Worm (Caenorhabditis elegans) whole organism, L2 larva: ENCODE data around the gene rict-1.
"Not testable (repeated sequence)": the region's sequence is repeated elsewhere in the genome, so short reads cannot be mapped to it uniquely, and the experiment has no call there.

ENCODE experiments used
- C34F6.9 ChIP-seq: fragments of 150-350 bp; optimal IDR thresholded peaks from 2 replicates; lab custom pipeline; 2014; ENCODE audit warnings: missing biosample characterization, missing genetic modification characterization
- F13H6.1 ChIP-seq: sonication (generic microtip); optimal IDR thresholded peaks from 2 replicates; lab custom pipeline; 2016; ENCODE audit warnings: missing genetic modification characterization, missing compliant biosample characterization
- R02D3.7 ChIP-seq: fragments of 150-350 bp; optimal IDR thresholded peaks from 2 replicates; lab custom pipeline; 2014; ENCODE audit warnings: missing biosample characterization, missing genetic modification characterization
- ZK546.5 ChIP-seq: sonication (generic microtip); optimal IDR thresholded peaks from 2 replicates; lab custom pipeline; 2017; ENCODE audit warnings: missing biosample characterization, missing genetic modification characterization
- ama-1 ChIP-seq: fragments of 150-350 bp; optimal IDR thresholded peaks from 2 replicates; lab custom pipeline; 2018; ENCODE audit warnings: inconsistent platforms
- blmp-1 ChIP-seq: sonication (generic microtip); optimal IDR thresholded peaks from 2 replicates; lab custom pipeline; 2017; ENCODE audit warnings: missing genetic modification characterization, mild to moderate bottlenecking, missing compliant biosample characterization, antibody characterized with exemption, moderate library complexity; ENCODE audit not compliant: insufficient read depth
- ceh-16 ChIP-seq: fragments of 150-350 bp; optimal IDR thresholded peaks from 2 replicates; lab custom pipeline; 2014; ENCODE audit warnings: missing biosample characterization, missing genetic modification characterization
- ceh-82 ChIP-seq: fragments of 150-350 bp; optimal IDR thresholded peaks from 2 replicates; lab custom pipeline; 2014; ENCODE audit warnings: missing biosample characterization, missing genetic modification characterization
- crh-2 ChIP-seq: sonication (generic microtip); optimal IDR thresholded peaks from 2 replicates; lab custom pipeline; 2017; ENCODE audit warnings: missing biosample characterization, missing genetic modification characterization
- dmd-4 ChIP-seq: sonication (generic microtip); optimal IDR thresholded peaks from 2 replicates; lab custom pipeline; 2017; ENCODE audit warnings: missing biosample characterization, missing genetic modification characterization
- egl-27 ChIP-seq: sonication (generic microtip); optimal IDR thresholded peaks from 3 replicates; lab custom pipeline; 2017; ENCODE audit warnings: missing biosample characterization, missing genetic modification reagents, missing genetic modification characterization
- fos-1 ChIP-seq: fragments of 150-350 bp; optimal IDR thresholded peaks from 2 replicates; lab custom pipeline; 2014; ENCODE audit warnings: missing biosample characterization, missing genetic modification characterization
- gmeb-1 ChIP-seq: fragments of 150-350 bp; optimal IDR thresholded peaks from 2 replicates; lab custom pipeline; 2014; ENCODE audit warnings: missing biosample characterization, missing genetic modification characterization
- lin-11 ChIP-seq: fragments of 150-350 bp; sonication (generic microtip); optimal IDR thresholded peaks from 2 replicates; lab custom pipeline; 2014; ENCODE audit warnings: missing biosample characterization, missing genetic modification characterization, inconsistent platforms, mixed read lengths
- lin-13 ChIP-seq: fragments of 150-350 bp; optimal IDR thresholded peaks from 2 replicates; lab custom pipeline; 2014; ENCODE audit warnings: missing biosample characterization, missing genetic modification reagents, missing genetic modification characterization
- lin-39 ChIP-seq: fragments of 150-350 bp; optimal IDR thresholded peaks from 2 replicates; lab custom pipeline; 2014; ENCODE audit warnings: missing biosample characterization, missing genetic modification reagents, missing genetic modification characterization
- mab-5 ChIP-seq: fragments of 150-350 bp; optimal IDR thresholded peaks from 2 replicates; lab custom pipeline; 2014; ENCODE audit warnings: missing biosample characterization, missing genetic modification characterization
- mbf-1 ChIP-seq: sonication (generic microtip); optimal IDR thresholded peaks from 2 replicates; lab custom pipeline; 2017; ENCODE audit warnings: missing biosample characterization, missing genetic modification characterization
- mdl-1 ChIP-seq, 2 experiments: fragments of 150-350 bp in 1 of 2; sonication (generic microtip) in 1 of 2; optimal IDR thresholded peaks; 2 replicates each; lab custom pipeline; 2017; ENCODE audit warnings: missing biosample characterization in 2 of 2, missing genetic modification characterization in 2 of 2
- nhr-10 ChIP-seq: sonication (generic microtip); optimal IDR thresholded peaks from 2 replicates; lab custom pipeline; 2017; ENCODE audit warnings: missing biosample characterization, missing genetic modification characterization
- nhr-21 ChIP-seq: fragments of 150-350 bp; optimal IDR thresholded peaks from 2 replicates; lab custom pipeline; 2014; ENCODE audit warnings: missing biosample characterization, missing genetic modification characterization
- nhr-23 ChIP-seq: fragments of 150-350 bp; optimal IDR thresholded peaks from 2 replicates; lab custom pipeline; 2014; ENCODE audit warnings: missing biosample characterization, missing genetic modification reagents, missing genetic modification characterization
- nhr-6 ChIP-seq: fragments of 150-350 bp; optimal IDR thresholded peaks from 2 replicates; lab custom pipeline; 2014; ENCODE audit warnings: missing biosample characterization, missing genetic modification characterization
- nhr-77 ChIP-seq: fragments of 150-350 bp; optimal IDR thresholded peaks from 2 replicates; lab custom pipeline; 2014; ENCODE audit warnings: missing biosample characterization, missing genetic modification characterization
- peb-1 ChIP-seq: fragments of 150-350 bp; optimal IDR thresholded peaks from 2 replicates; lab custom pipeline; 2014; ENCODE audit warnings: missing biosample characterization, missing genetic modification characterization
- sem-4 ChIP-seq: fragments of 150-350 bp; optimal IDR thresholded peaks from 2 replicates; lab custom pipeline; 2014; ENCODE audit warnings: missing biosample characterization, missing genetic modification reagents, missing genetic modification characterization
- skn-1 ChIP-seq: sonication (generic microtip); optimal IDR thresholded peaks from 2 replicates; lab custom pipeline; 2017; ENCODE audit warnings: missing biosample characterization, missing genetic modification characterization
- sma-3 ChIP-seq: sonication (generic microtip); optimal IDR thresholded peaks from 2 replicates; lab custom pipeline; 2016; ENCODE audit warnings: missing genetic modification reagents, missing genetic modification characterization, missing compliant biosample characterization
- sma-9 ChIP-seq, 2 experiments: fragments of 150-350 bp in 1 of 2; sonication (generic microtip) in 1 of 2; optimal IDR thresholded peaks; 2 replicates each; lab custom pipeline; 2014 to 2016; ENCODE audit warnings: missing genetic modification characterization in 2 of 2, mild to moderate bottlenecking in 1 of 2, missing biosample characterization in 1 of 2, missing compliant biosample characterization in 1 of 2, missing genetic modification reagents in 1 of 2, moderate library complexity in 1 of 2
- snpc-4 ChIP-seq: fragments of 150-350 bp; optimal IDR thresholded peaks from 2 replicates; lab custom pipeline; 2014; ENCODE audit warnings: missing biosample characterization, missing genetic modification characterization
- unc-39 ChIP-seq: fragments of 150-350 bp; optimal IDR thresholded peaks from 2 replicates; lab custom pipeline; 2014; ENCODE audit warnings: missing biosample characterization, missing genetic modification characterization
- unc-55 ChIP-seq: fragments of 150-350 bp; sonication (generic microtip); optimal IDR thresholded peaks from 3 replicates; lab custom pipeline; 2014; ENCODE audit warnings: missing biosample characterization, missing genetic modification reagents, missing genetic modification characterization
- unc-62 ChIP-seq: fragments of 150-350 bp; optimal IDR thresholded peaks from 2 replicates; lab custom pipeline; 2014; ENCODE audit warnings: missing biosample characterization, missing genetic modification reagents, missing genetic modification characterization
- zag-1 ChIP-seq: fragments of 150-350 bp; optimal IDR thresholded peaks from 2 replicates; lab custom pipeline; 2014; ENCODE audit warnings: missing biosample characterization, missing genetic modification characterization
- ztf-4 ChIP-seq: fragments of 150-350 bp; optimal IDR thresholded peaks from 2 replicates; lab custom pipeline; 2014; ENCODE audit warnings: missing biosample characterization, missing genetic modification characterization

The rict-1 gene

DNA sequence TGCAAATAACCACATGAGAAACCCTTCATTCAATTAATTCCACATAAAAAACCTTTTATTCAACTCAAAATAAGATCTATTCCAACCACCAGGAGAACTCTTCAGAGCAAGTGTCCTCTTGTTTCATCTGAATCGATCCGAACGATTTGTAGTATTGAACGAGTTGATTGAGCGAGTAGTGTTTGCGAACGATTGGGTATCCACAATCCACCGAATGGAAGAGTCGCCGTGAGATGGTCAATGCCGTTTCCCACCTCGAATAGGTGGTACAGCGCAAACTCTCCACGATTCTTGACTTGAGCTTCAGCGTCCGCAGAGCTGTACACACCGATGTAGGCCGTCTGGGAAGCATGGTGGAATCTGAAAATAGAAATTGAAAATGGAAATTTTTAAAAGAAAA lies 34.2 kb downstream of the rict-1 start, which contains the start of gene Y81G3A.6:
Gene Y81G3A.6 (minus strand): TSS at position 101 of the 400 bp plus-strand sequence.
- TF ChIP-seq sma-3; mdl-1 (tag; optimal IDR thresholded peaks at IDR 0.05; lab: Kevin White, UChicago); ama-1: not testable (repeated sequence)
- TF ChIP-seq, all 48 proteins: peak for 0; not testable (repeated sequence) for 48

DNA sequence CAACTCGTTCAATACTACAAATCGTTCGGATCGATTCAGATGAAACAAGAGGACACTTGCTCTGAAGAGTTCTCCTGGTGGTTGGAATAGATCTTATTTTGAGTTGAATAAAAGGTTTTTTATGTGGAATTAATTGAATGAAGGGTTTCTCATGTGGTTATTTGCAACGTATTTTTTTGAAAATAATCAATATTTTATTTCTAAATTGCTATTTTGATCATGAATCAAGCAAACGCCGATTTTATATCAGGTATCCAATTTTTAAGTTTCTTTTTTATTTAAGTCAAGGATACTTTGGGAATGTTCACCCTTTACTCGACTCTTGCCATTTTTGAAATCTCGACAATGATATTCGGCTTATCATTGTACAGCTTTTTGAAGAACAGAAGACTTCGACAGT lies 36.0 kb downstream of the rict-1 start, which contains the start of gene Y81G3A.2:
Gene Y81G3A.2 (plus strand): TSS at position 301 of the 400 bp plus-strand sequence.
- not testable (repeated sequence) for TF ChIP-seq ZK546.5 (tag; lab: Kevin White, UChicago); sma-9 (GFP tag; optimal IDR thresholded peaks at IDR 0.05; lab: Kevin White, UChicago); sma-9 (tag; optimal IDR thresholded peaks at IDR 0.05; lab: Kevin White, UChicago); unc-55 (GFP tag; lab: Kevin White, UChicago)

DNA sequence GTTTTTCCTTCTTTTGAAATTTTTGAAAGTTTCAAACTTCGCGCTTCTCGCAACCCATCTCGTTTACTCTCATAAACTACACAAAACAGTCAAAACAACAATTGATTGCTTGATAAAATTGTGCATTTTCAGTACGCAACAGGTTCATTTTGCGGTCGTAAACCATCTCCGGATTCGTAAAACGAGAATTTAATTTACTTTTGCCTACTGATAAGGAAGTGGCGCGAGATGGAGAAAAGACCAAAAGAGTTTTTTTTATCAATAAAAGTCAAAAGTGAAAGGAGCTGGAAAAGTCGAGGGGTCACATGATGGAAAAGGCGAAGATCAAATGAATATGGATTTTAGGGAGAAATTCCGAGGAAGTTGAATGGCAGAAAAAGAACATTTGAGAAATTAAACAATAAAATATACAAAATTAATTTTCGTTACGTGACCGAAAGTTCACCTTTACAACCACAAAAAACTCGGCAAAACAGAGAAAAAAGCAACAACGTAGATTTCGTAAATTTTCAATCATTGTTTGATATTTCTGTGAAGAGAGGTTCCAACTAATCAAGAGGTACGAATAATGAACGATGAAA lies 37.7 kb downstream of the rict-1 start, which contains the start of gene F42G4.6:
Gene F42G4.6 (plus strand): TSS at position 531 of the 581 bp plus-strand sequence.
- TF ChIP-seq nhr-23 (no peak), lin-11 (tag; lab: Kevin White, UChicago) (no peak), ceh-16 (tag; lab: Kevin White, UChicago) (no peak), gmeb-1 (tag; lab: Kevin White, UChicago) (peak; percentile 49), R02D3.7 (tag; lab: Kevin White, UChicago) (no peak), mbf-1 (tag; lab: Kevin White, UChicago) (no peak), ceh-82 (tag; lab: Kevin White, UChicago) (no peak), sem-4 (tag; lab: Kevin White, UChicago) (no peak), sma-9 (GFP tag; optimal IDR thresholded peaks at IDR 0.05; lab: Kevin White, UChicago) (peak; percentile 12), sma-9 (tag; optimal IDR thresholded peaks at IDR 0.05; lab: Kevin White, UChicago) (no peak), fos-1 (peak; percentile 74), crh-2 (peak; percentile 26)

DNA sequence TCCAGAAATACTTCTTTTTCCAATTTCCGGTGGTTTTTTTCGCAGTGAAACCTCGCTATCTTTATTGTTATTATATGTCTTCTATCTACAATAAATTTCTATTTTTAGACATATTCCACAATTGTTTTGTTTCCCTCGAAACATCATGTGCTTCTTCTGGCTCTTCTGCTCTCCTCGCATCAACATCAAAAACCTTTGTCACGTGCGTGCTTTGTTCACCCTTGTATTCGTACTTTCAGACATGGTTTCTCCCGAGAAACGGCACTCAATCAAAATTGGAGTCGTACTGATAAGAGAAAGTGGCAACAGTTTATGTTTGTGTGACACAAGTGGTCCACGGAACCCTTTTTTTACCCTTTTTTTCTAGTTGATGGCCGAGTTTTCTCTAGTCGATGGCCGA lies 38.9 kb downstream of the rict-1 start:
- no peak for TF ChIP-seq unc-39 (tag; lab: Kevin White, UChicago)
- no peak for TF ChIP-seq ZK546.5 (tag; lab: Kevin White, UChicago)
- peak; percentile 31 for TF ChIP-seq fos-1
- peak; percentile 70 for TF ChIP-seq crh-2
- TF ChIP-seq nhr-6 = no peak
- TF ChIP-seq sma-3 = peak; percentile 25
- no peak for TF ChIP-seq ama-1
- no peak for TF ChIP-seq unc-55 (GFP tag; lab: Kevin White, UChicago)
- no peak for TF ChIP-seq lin-13 (GFP tag; lab: Kevin White, UChicago)
- no peak for TF ChIP-seq nhr-77 (tag; lab: Kevin White, UChicago)
- no peak for TF ChIP-seq lin-11 (tag; lab: Kevin White, UChicago)
- peak; percentile 57 for TF ChIP-seq F13H6.1
- TF ChIP-seq gmeb-1 (tag; lab: Kevin White, UChicago) = peak; percentile 34
- no peak for TF ChIP-seq peb-1 (tag; lab: Kevin White, UChicago)
- TF ChIP-seq zag-1 = no peak
- TF ChIP-seq blmp-1 = no peak
- TF ChIP-seq mdl-1 (tag; optimal IDR thresholded peaks at IDR 0.05; lab: Kevin White, UChicago) = no peak
- no peak for TF ChIP-seq nhr-21
- TF ChIP-seq skn-1 (tag; lab: Kevin White, UChicago) = no peak
- TF ChIP-seq mab-5 (tag; lab: Kevin White, UChicago) = no peak
- TF ChIP-seq ceh-82 (tag; lab: Kevin White, UChicago) = no peak
- no peak for TF ChIP-seq mbf-1 (tag; lab: Kevin White, UChicago)
- no peak for TF ChIP-seq ceh-16 (tag; lab: Kevin White, UChicago)
- TF ChIP-seq nhr-10 (tag; lab: Kevin White, UChicago) = no peak
- peak; percentile 82 for TF ChIP-seq sma-9 (GFP tag; optimal IDR thresholded peaks at IDR 0.05; lab: Kevin White, UChicago)
- TF ChIP-seq sma-9 (tag; optimal IDR thresholded peaks at IDR 0.05; lab: Kevin White, UChicago) = no peak
- no peak for TF ChIP-seq unc-62 (GFP tag; lab: Kevin White, UChicago)
- no peak for TF ChIP-seq snpc-4 (tag; lab: Kevin White, UChicago)
- TF ChIP-seq, all 48 proteins: peak for 6

DNA sequence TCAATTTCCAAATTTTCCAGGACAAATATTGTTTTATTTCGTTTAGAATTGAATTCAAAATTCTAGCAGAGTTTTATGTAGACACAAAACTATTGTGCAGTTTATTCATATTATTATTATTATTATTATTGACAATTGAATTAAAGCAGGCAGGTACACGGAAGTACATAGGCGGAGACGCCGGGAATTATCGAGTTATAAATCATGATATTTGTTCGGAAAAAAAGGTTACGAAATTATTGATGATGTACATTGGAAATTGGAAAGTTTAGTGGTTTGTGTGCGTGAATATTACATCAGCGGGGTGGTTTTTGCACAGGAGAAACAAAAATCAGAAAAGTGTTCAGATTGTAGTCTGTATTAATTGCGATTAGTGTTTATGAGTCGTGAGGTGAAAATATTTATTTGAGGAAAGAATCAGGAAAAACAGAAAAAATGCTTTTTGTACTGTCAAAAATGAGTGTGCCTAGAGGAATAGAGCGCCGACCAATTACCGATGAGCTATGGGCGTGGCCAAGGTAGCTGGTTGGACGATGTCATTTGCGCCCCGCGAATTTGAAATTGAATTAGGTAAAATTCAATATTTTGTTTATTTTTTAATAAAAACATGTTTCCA lies 40.2 kb downstream of the rict-1 start:
- TF ChIP-seq lin-39 (tag; lab: Kevin White, UChicago) (no peak), C34F6.9 (no peak), fos-1 (peak; percentile 48), egl-27 (tag; lab: Kevin White, UChicago) (no peak), dmd-4 (tag; lab: Kevin White, UChicago) (no peak), sma-9 (GFP tag; optimal IDR thresholded peaks at IDR 0.05; lab: Kevin White, UChicago) (peak; percentile 26), sma-9 (tag; optimal IDR thresholded peaks at IDR 0.05; lab: Kevin White, UChicago) (no peak), ztf-4 (tag; lab: Kevin White, UChicago) (no peak)
- TF ChIP-seq, all 48 proteins: peak for 2
